Worm (Caenorhabditis elegans) whole organism, L3 larva: ENCODE results near the gene mrps-24.

Experiments used
- R02D3.7 ChIP-seq: fragments of 150-350 bp; optimal IDR thresholded peaks from 2 replicates; lab custom pipeline; 2014; ENCODE audit warnings: missing biosample characterization, missing genetic modification characterization
- ZK546.5 ChIP-seq: sonication (generic microtip); optimal IDR thresholded peaks from 2 replicates; lab custom pipeline; 2017; ENCODE audit warnings: missing biosample characterization, missing genetic modification characterization
- aly-2 ChIP-seq: fragments of 150-350 bp; optimal IDR thresholded peaks from 2 replicates; lab custom pipeline; 2014; ENCODE audit warnings: missing biosample characterization, missing genetic modification characterization
- ama-1 ChIP-seq: fragments of 150-350 bp; optimal IDR thresholded peaks from 2 replicates; lab custom pipeline; 2018
- ceh-16 ChIP-seq: sonication (generic microtip); optimal IDR thresholded peaks from 2 replicates; lab custom pipeline; 2017; ENCODE audit warnings: missing biosample characterization, missing genetic modification characterization
- ceh-28 ChIP-seq: fragments of 150-350 bp; optimal IDR thresholded peaks from 2 replicates; lab custom pipeline; 2014; ENCODE audit warnings: missing biosample characterization, missing genetic modification reagents, missing genetic modification characterization
- ceh-82 ChIP-seq: fragments of 150-350 bp; optimal IDR thresholded peaks from 2 replicates; lab custom pipeline; 2014; ENCODE audit warnings: missing biosample characterization, missing genetic modification characterization
- ceh-9 ChIP-seq: sonication (generic microtip); optimal IDR thresholded peaks from 2 replicates; lab custom pipeline; 2018; ENCODE audit warnings: missing biosample characterization, missing genetic modification characterization
- daf-12 ChIP-seq: fragments of 150-350 bp; optimal IDR thresholded peaks from 2 replicates; lab custom pipeline; 2014; ENCODE audit warnings: missing biosample characterization, missing genetic modification reagents, missing genetic modification characterization
- egl-27 ChIP-seq: sonication (generic microtip); optimal IDR thresholded peaks from 4 replicates; lab custom pipeline; 2017; ENCODE audit warnings: missing biosample characterization, missing genetic modification reagents, missing genetic modification characterization
- egl-5 ChIP-seq: fragments of 150-350 bp; optimal IDR thresholded peaks from 2 replicates; lab custom pipeline; 2017; ENCODE audit warnings: missing biosample characterization, missing genetic modification reagents, missing genetic modification characterization, inconsistent platforms
- elt-1 ChIP-seq: fragments of 150-350 bp; optimal IDR thresholded peaks from 2 replicates; lab custom pipeline; 2014; ENCODE audit warnings: missing biosample characterization, missing genetic modification characterization
- elt-2 ChIP-seq: sonication (generic microtip); optimal IDR thresholded peaks from 2 replicates; lab custom pipeline; 2016; ENCODE audit warnings: missing genetic modification reagents, mild to moderate bottlenecking, missing genetic modification characterization, missing compliant biosample characterization
- elt-3 ChIP-seq, 3 experiments: fragments of 150-350 bp in 1 of 3; sonication (generic microtip) in 2 of 3; optimal IDR thresholded peaks; 2 replicates in 2 of 3; 4 replicates in 1 of 3; lab custom pipeline; 2014 to 2017; ENCODE audit warnings: missing biosample characterization in 3 of 3, missing genetic modification characterization in 3 of 3
- eor-1 ChIP-seq, 2 experiments: fragments of 150-350 bp; optimal IDR thresholded peaks; 2 replicates each; lab custom pipeline; 2014 to 2018; ENCODE audit warnings: missing biosample characterization in 2 of 2, missing genetic modification characterization in 2 of 2
- fkh-10 ChIP-seq: sonication (generic microtip); optimal IDR thresholded peaks from 2 replicates; lab custom pipeline; 2017; ENCODE audit warnings: missing biosample characterization, missing genetic modification reagents, missing genetic modification characterization
- fkh-2 ChIP-seq: fragments of 150-350 bp; optimal IDR thresholded peaks from 2 replicates; lab custom pipeline; 2014; ENCODE audit warnings: missing biosample characterization, missing genetic modification reagents, missing genetic modification characterization
- fos-1 ChIP-seq: fragments of 150-350 bp; optimal IDR thresholded peaks from 2 replicates; lab custom pipeline; 2014; ENCODE audit warnings: missing biosample characterization, missing genetic modification characterization
- hmg-11 ChIP-seq: sonication (generic microtip); optimal IDR thresholded peaks from 2 replicates; lab custom pipeline; 2016; ENCODE audit warnings: missing genetic modification characterization, missing compliant biosample characterization
- jun-1 ChIP-seq: fragments of 150-350 bp; optimal IDR thresholded peaks from 2 replicates; lab custom pipeline; 2014; ENCODE audit warnings: missing biosample characterization, missing genetic modification reagents, missing genetic modification characterization
- lin-15B ChIP-seq: fragments of 150-350 bp; optimal IDR thresholded peaks from 2 replicates; lab custom pipeline; 2014; ENCODE audit warnings: missing biosample characterization, missing genetic modification characterization
- lin-39 ChIP-seq: fragments of 150-350 bp; optimal IDR thresholded peaks from 2 replicates; lab custom pipeline; 2018; ENCODE audit warnings: missing biosample characterization, missing genetic modification reagents, missing genetic modification characterization
- lsy-12 ChIP-seq: sonication (generic microtip); optimal IDR thresholded peaks from 2 replicates; lab custom pipeline; 2016; ENCODE audit warnings: mild to moderate bottlenecking, missing genetic modification characterization, missing compliant biosample characterization
- mdl-1 ChIP-seq: fragments of 150-350 bp; optimal IDR thresholded peaks from 2 replicates; lab custom pipeline; 2014; ENCODE audit warnings: missing biosample characterization, missing genetic modification characterization
- mml-1 ChIP-seq: fragments of 150-350 bp; sonication (generic microtip); optimal IDR thresholded peaks from 3 replicates; lab custom pipeline; 2014; ENCODE audit warnings: missing biosample characterization, missing genetic modification characterization
- nhr-11 ChIP-seq: fragments of 150-350 bp; optimal IDR thresholded peaks from 2 replicates; lab custom pipeline; 2014; ENCODE audit warnings: missing biosample characterization, missing genetic modification characterization
- nhr-12 ChIP-seq: fragments of 150-350 bp; optimal IDR thresholded peaks from 2 replicates; lab custom pipeline; 2014; ENCODE audit warnings: missing biosample characterization, missing genetic modification characterization
- nhr-23 ChIP-seq: fragments of 150-350 bp; optimal IDR thresholded peaks from 2 replicates; lab custom pipeline; 2014; ENCODE audit warnings: missing biosample characterization, missing genetic modification reagents, missing genetic modification characterization
- nhr-237 ChIP-seq: fragments of 150-350 bp; optimal IDR thresholded peaks from 2 replicates; lab custom pipeline; 2014; ENCODE audit warnings: missing biosample characterization, missing genetic modification characterization
- nhr-25 ChIP-seq: sonication (generic microtip); optimal IDR thresholded peaks from 2 replicates; lab custom pipeline; 2017; ENCODE audit warnings: missing biosample characterization, missing genetic modification characterization
- nhr-28 ChIP-seq: fragments of 150-350 bp; optimal IDR thresholded peaks from 2 replicates; lab custom pipeline; 2014; ENCODE audit warnings: missing biosample characterization, missing genetic modification characterization
- nhr-43 ChIP-seq: sonication (generic microtip); optimal IDR thresholded peaks from 2 replicates; lab custom pipeline; 2016; ENCODE audit warnings: mild to moderate bottlenecking, missing genetic modification characterization, missing compliant biosample characterization; ENCODE audit not compliant: poor library complexity, severe bottlenecking
- nhr-76 ChIP-seq: fragments of 150-350 bp; sonication (generic microtip); optimal IDR thresholded peaks from 5 replicates; lab custom pipeline; 2014; ENCODE audit warnings: missing biosample characterization, missing genetic modification characterization
- nhr-77 ChIP-seq: fragments of 150-350 bp; optimal IDR thresholded peaks from 2 replicates; lab custom pipeline; 2014; ENCODE audit warnings: missing biosample characterization, missing genetic modification characterization
- pqm-1 ChIP-seq: fragments of 150-350 bp; optimal IDR thresholded peaks from 2 replicates; lab custom pipeline; 2017; ENCODE audit warnings: missing biosample characterization, missing genetic modification characterization, inconsistent platforms
- sea-2 ChIP-seq: fragments of 150-350 bp; sonication (generic microtip); optimal IDR thresholded peaks from 4 replicates; lab custom pipeline; 2014; ENCODE audit warnings: missing biosample characterization, missing genetic modification reagents, missing genetic modification characterization
- snpc-4 ChIP-seq: fragments of 150-350 bp; optimal IDR thresholded peaks from 2 replicates; lab custom pipeline; 2014; ENCODE audit warnings: missing biosample characterization, missing genetic modification characterization
- unc-39 ChIP-seq: sonication (generic microtip); optimal IDR thresholded peaks from 4 replicates; lab custom pipeline; 2017; ENCODE audit warnings: missing biosample characterization, missing genetic modification characterization
- unc-62 ChIP-seq: fragments of 150-350 bp; sonication (generic microtip); optimal IDR thresholded peaks from 4 replicates; lab custom pipeline; 2014; ENCODE audit warnings: missing biosample characterization, missing genetic modification reagents, missing genetic modification characterization
- zag-1 ChIP-seq: fragments of 150-350 bp; optimal IDR thresholded peaks from 2 replicates; lab custom pipeline; 2014; ENCODE audit warnings: missing biosample characterization, missing genetic modification characterization
- ztf-11 ChIP-seq: fragments of 150-350 bp; optimal IDR thresholded peaks from 2 replicates; lab custom pipeline; 2014; ENCODE audit warnings: missing biosample characterization, missing genetic modification characterization
- ztf-4 ChIP-seq: fragments of 150-350 bp; optimal IDR thresholded peaks from 2 replicates; lab custom pipeline; 2014; ENCODE audit warnings: missing biosample characterization, missing genetic modification characterization

Gene mrps-24

DNA sequence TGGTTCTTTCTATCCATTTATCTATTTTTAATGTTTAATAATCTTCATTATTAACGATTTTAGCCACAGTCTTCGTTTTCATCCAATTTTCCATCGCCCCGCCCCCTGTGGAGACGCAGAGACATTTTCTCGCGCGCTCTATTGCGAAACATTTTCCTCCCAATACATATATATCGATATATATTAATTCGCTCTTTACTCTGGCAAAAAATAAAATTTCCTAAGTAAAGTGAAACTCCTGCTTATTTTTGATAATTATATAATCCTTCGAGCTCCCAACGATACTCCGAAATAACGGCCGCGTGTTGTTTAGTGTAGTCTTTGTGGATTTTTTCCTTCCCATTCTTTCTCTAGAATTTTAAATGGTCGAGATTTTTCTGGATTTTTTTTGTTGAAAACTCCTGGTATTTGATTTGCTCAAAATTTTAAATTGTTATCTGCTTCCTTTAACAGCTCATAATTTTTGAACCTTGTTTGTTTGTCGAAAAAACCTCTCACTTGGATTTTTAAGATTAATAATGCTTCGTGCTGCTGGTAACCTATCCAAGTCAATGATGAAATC lies 18.6 kb downstream of the mrps-24 start, which contains the start of gene sucg-1:
Gene sucg-1, plus strand, starts transcription at position 512 of the 562 bp plus-strand sequence.
- TF ChIP-seq lin-15B (peak; percentile 14), nhr-237 (tag; lab: Kevin White, UChicago) (no peak)

DNA sequence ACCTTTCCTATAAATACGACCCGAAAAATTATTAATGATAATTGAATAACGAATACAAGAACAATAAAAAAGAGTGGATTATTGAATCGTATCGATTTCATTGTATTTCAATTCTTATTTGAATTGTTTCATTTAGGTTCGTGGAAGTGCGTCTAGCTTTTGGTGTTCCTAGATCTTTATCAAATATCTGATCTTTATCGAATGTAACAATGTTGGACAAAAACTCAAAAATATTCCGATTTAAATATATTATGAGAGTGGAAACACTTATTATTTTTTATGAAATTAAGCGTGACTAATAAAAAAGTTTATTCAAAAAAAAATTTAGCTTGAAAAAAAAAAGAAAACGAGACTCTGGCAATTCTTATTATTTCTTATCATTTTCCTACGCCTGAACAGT lies 22.1 kb downstream of the mrps-24 start, which contains the start of the genes C50F7.9 and C50F7.3:
Gene C50F7.9, minus strand, starts transcription at position 101 of the 400 bp plus-strand sequence.
Gene C50F7.3, plus strand, starts transcription at position 370 of the 400 bp plus-strand sequence.
- TF ChIP-seq lin-15B (no peak), ztf-11 (tag; lab: Kevin White, UChicago) (no peak), fkh-10 (no peak), unc-39 (tag; lab: Kevin White, UChicago) (no peak), R02D3.7 (tag; lab: Kevin White, UChicago) (no peak), nhr-28 (tag; lab: Kevin White, UChicago) (no peak), ama-1 (no peak), sea-2 (GFP tag; lab: Kevin White, UChicago) (no peak), eor-1 (tag; optimal IDR thresholded peaks at IDR 0.05; lab: Kevin White, UChicago) (no peak), nhr-12 (no peak), nhr-76 (tag; lab: Kevin White, UChicago) (no peak), ceh-9 (tag; lab: Kevin White, UChicago) (no peak), unc-62 (GFP tag; lab: Kevin White, UChicago) (no peak), ztf-4 (tag; lab: Kevin White, UChicago) (no peak), egl-5 (tag; lab: Kevin White, UChicago) (no peak), pqm-1 (no peak), daf-12 (tag; lab: Kevin White, UChicago) (no peak), ZK546.5 (tag; lab: Kevin White, UChicago) (no peak), egl-27 (tag; lab: Kevin White, UChicago) (no peak)

DNA sequence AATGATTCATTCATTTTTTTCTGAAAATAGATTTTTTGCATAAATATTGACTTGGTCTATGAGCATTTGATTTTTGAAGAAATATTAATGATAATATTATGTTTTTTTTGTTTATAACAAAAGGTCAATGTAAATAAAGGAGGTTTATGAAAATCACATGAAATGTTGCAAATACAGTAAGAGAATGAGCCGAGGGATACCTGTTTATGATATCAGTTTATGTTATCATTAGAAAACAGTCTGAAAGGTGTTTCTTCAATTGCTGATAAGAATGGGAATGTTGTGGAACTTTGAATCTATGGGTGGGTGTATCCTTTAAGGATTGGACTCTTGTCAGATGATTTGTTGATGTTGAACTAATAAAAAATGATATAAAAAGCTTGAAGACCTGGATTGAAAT lies 24.3 kb downstream of the mrps-24 start:
- TF ChIP-seq egl-27 (tag; lab: Kevin White, UChicago) (no peak), ZK546.5 (tag; lab: Kevin White, UChicago) (no peak), mdl-1 (tag; lab: Kevin White, UChicago) (no peak), lsy-12 (tag; lab: Kevin White, UChicago) (no peak), lin-39 (tag; lab: Kevin White, UChicago) (no peak), aly-2 (tag; lab: Kevin White, UChicago) (no peak), nhr-11 (tag; lab: Kevin White, UChicago) (no peak), unc-62 (GFP tag; lab: Kevin White, UChicago) (no peak), pqm-1 (no peak), ceh-9 (tag; lab: Kevin White, UChicago) (no peak), ceh-82 (tag; lab: Kevin White, UChicago) (no peak), zag-1 (no peak), nhr-23 (no peak), elt-2 (tag; lab: Kevin White, UChicago) (no peak), eor-1 (tag; optimal IDR thresholded peaks at IDR 0.05; lab: Kevin White, UChicago) (no peak), elt-3 (tag; optimal IDR thresholded peaks at IDR 0.05; lab: Kevin White, UChicago) (no peak), snpc-4 (tag; lab: Kevin White, UChicago) (no peak), nhr-43 (tag; lab: Kevin White, UChicago) (no peak), egl-5 (tag; lab: Kevin White, UChicago) (no peak), hmg-11 (tag; lab: Kevin White, UChicago) (no peak)

DNA sequence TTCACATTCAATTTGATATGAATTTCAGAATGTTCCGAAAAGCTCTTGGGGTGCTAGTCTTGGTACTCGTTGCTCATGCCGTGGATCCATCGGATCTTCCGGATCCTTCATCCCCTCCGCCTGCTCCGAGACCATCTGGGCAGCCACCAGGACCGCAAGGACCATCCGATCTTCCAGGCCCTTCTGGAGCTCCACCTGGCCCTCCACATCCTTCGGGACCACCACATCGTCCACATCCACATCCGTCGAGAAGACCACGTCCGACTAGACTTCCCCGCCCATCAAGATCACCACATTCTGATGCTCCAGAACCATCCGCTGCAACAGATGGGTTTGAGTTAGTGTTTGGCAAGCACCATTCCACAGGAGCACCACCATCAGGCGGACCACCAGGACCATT lies 24.8 kb downstream of the mrps-24 start, which contains the start of gene clx-1:
Gene clx-1, plus strand, starts transcription at position 30 of the 400 bp plus-strand sequence.
- TF ChIP-seq nhr-43 (tag; lab: Kevin White, UChicago): no peak
- TF ChIP-seq ceh-16 (tag; lab: Kevin White, UChicago): no peak

DNA sequence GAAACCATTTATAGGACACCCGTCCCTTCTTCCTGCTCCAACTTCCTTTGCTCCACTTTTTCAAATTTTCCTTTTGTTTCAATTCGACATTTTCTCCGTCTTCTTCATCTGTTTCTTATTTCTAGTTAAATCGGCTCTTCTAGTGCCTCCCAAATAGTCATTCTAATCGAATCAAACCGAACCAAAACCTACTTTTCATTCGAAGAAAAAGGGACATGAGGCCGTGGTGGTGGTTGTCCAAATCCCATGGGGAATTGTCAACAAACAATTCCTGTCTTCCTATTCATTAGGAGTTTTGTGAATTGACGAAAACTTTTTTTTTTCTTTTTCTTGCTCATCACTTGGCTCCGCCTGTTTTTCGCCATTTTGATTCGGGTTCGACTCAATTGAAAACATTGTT lies 26.8 kb downstream of the mrps-24 start:
- TF ChIP-seq elt-1 (tag; lab: Kevin White, UChicago): no peak
- no peak for TF ChIP-seq fkh-10
- TF ChIP-seq jun-1 (tag; lab: Kevin White, UChicago): no peak
- no peak for TF ChIP-seq lin-15B
- no peak for TF ChIP-seq nhr-28 (tag; lab: Kevin White, UChicago)
- no peak for TF ChIP-seq aly-2 (tag; lab: Kevin White, UChicago)
- TF ChIP-seq nhr-76 (tag; lab: Kevin White, UChicago): no peak
- no peak for TF ChIP-seq elt-2 (tag; lab: Kevin White, UChicago)
- no peak for TF ChIP-seq fkh-2 (tag; lab: Kevin White, UChicago)
- TF ChIP-seq eor-1 (tag; optimal IDR thresholded peaks at IDR 0.05; lab: Kevin White, UChicago): no peak
- TF ChIP-seq nhr-77: no peak
- TF ChIP-seq ceh-28 (tag; lab: Kevin White, UChicago): no peak
- no peak for TF ChIP-seq egl-5 (tag; lab: Kevin White, UChicago)
- no peak for TF ChIP-seq nhr-25 (tag; lab: Kevin White, UChicago)
- TF ChIP-seq R02D3.7 (tag; lab: Kevin White, UChicago): no peak
- no peak for TF ChIP-seq ztf-4 (tag; lab: Kevin White, UChicago)
- TF ChIP-seq mml-1 (tag; lab: Kevin White, UChicago): no peak
- no peak for TF ChIP-seq fos-1
